Worm (Caenorhabditis elegans) whole organism, early embryonic: Measurements from ENCODE around the gene pdhb-1.

Experiments used
- B0310.2 ChIP-seq: sonication (generic microtip); optimal IDR thresholded peaks from 2 replicates; lab custom pipeline; 2016; ENCODE audit warnings: mild to moderate bottlenecking, missing genetic modification characterization, missing compliant biosample characterization
- F13C5.2 ChIP-seq: sonication (generic microtip); optimal IDR thresholded peaks from 2 replicates; lab custom pipeline; 2017; ENCODE audit warnings: mild to moderate bottlenecking, missing genetic modification characterization, inconsistent platforms, missing compliant biosample characterization
- ama-1 ChIP-seq: fragments of 150-350 bp; optimal IDR thresholded peaks from 2 replicates; lab custom pipeline; 2014
- ets-7 ChIP-seq: sonication (generic microtip); optimal IDR thresholded peaks from 2 replicates; lab custom pipeline; 2016; ENCODE audit warnings: missing genotype, missing genetic modification characterization, missing compliant biosample characterization
- hmbx-1 ChIP-seq: sonication (generic microtip); optimal IDR thresholded peaks from 2 replicates; lab custom pipeline; 2016; ENCODE audit warnings: mild to moderate bottlenecking, missing genetic modification characterization, missing compliant biosample characterization
- hmg-4 ChIP-seq: fragments of 200-800 bp; sonication (Bioruptor generic); optimal IDR thresholded peaks from 2 replicates; lab custom pipeline; 2018; ENCODE audit warnings: mild to moderate bottlenecking, missing genetic modification characterization, missing compliant biosample characterization
- sea-1 ChIP-seq: fragments of 200-800 bp; sonication (Bioruptor generic); conservative IDR thresholded peaks from 2 replicates; pipeline ENCODE4 v1.3.6; 2022; ENCODE audit warnings: missing genetic modification characterization, missing compliant biosample characterization

DNA sequence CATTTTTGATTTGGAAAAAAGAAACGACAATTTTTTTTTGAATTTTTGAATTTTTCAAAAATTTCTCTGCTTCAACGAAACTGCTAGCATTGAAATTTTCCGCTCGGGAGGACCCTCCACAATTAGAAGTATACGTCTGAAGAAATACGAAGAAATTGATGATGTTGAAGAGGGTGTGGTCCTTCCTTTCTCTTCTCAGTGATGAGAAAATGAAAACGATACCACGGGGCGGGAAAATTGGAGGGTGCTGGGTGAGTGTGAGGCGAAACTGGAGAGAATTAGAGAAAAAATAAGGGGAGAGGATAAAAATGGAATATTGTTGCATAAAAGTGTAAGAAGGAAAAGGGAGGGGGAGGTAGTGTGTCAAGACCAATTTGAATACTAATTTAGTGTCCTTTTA lies 47.5 kb upstream of the pdhb-1 start:
- TF ChIP-seq sea-1 (GFP tag; lab: Robert Waterston, UW) (no peak), hmg-4 (GFP tag; lab: Kevin White, UChicago) (no peak), B0310.2 (no peak), F13C5.2 (tag; lab: Kevin White, UChicago) (no peak), ama-1 (lab: Kevin White, UChicago) (no peak), hmbx-1 (no peak), ets-7 (tag; lab: Kevin White, UChicago) (no peak)
